Worm (Caenorhabditis elegans) whole organism, L4/young adult: Measurements from ENCODE around the gene F52D10.2.

ENCODE experiments used
- W03F9.2 ChIP-seq: fragments of 150-350 bp; optimal IDR thresholded peaks from 2 replicates; lab custom pipeline; 2014; ENCODE audit warnings: missing biosample characterization, missing genetic modification characterization
- dao-5 ChIP-seq: sonication (generic microtip); optimal IDR thresholded peaks from 2 replicates; lab custom pipeline; 2016; ENCODE audit warnings: missing genotype, missing genetic modification characterization, moderate library complexity, missing compliant biosample characterization
- him-1 ChIP-seq: sonication (generic microtip); optimal IDR thresholded peaks from 2 replicates; lab custom pipeline; 2016; ENCODE audit warnings: missing genotype, missing genetic modification reagents, missing genetic modification characterization, missing compliant biosample characterization

The F52D10.2 gene

DNA sequence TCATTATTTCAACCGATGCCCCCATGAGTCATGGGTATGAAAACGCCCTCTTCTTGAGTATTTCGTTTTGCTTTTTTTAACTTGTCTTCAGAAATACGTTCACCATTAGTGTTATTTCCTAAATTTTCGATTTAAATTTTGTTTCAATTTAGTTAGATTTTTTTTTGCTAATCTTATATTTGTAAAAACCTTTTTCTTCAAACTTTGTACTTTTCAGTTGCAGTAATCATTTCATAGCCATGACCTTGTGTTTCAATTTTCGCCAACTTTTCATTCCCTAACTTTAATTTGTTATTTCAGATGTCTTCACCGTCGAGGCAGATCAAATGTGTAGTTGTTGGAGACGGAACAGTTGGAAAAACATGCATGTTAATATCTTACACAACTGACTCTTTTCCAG, 43.2 kb downstream of the F52D10.2 start, which contains the start of gene mig-2:
Gene mig-2 (plus strand): TSS at position 301 of the 400 bp plus-strand sequence.
- TF ChIP-seq dao-5 (no peak), him-1 (no peak), W03F9.2 (tag; lab: Kevin White, UChicago) (no peak)

DNA sequence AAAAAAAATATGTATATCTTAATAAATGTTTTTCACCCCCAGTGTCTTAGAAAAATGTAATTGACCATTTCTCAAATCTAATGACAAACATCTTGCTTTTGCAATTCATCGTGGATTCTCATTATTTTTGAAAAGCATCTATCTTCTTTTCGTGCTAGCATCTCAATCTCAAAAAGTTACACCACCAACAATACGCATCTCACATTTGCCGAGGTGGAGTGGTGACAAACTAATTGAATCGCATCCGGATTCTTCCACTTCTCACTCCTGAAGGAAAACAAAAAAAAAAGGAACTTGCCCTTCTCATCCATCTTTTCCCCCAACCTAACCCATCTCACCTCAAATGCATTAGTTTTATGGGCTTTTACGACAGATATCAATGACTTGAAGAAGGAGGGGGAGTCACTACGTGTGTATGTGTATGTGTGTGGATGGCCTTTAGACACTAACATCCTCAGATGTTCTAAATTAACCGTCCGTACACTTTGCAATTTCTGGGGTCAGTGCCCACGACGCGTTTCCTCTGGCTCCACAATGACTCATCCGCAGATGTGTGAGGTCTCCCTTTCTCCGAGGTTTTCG, 44.0 kb downstream of the F52D10.2 start:
- TF ChIP-seq him-1 (no peak), dao-5 (no peak), W03F9.2 (tag; lab: Kevin White, UChicago) (no peak)

DNA sequence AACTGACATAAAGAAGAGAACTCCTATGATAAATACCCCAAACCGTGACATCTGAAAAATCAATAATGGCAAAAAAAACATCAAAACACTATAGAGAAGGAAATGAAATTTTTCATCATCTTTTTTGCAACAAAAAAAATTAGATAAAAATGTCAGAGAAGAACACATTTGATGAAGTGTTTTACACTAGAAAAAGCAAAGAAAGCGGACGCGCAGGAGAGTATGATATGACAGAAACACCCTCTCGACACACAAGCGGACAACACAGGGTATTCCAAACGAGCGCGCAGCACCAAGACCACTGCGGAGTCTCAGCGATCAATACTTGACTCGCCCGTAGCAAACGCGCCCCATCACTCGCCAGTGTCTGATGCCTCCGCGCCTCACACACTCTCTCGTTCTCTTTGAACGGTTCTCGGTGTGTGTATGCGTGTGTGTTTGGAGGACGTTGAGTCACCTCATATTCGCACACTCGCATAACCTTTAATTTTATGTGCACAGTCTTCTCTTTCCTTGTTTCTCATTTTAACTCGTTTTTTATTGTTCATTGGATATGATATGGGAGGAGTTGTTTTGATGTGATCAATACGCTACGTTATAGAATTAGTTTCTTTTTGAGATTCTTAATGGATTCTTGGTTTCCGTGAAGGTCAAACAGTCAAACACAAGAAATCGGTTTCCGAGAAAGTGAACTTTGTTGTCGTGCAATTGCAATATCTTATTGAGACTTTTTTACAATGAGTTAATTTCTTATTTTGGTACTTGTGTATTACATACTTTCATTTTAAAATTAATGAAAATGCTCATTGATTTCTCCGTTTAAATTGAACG, 44.9 kb downstream of the F52D10.2 start, which contains the start of gene selt-1.1:
Gene selt-1.1 (minus strand): TSS at position 51 of the 831 bp plus-strand sequence.
- peak; percentile 64 for TF ChIP-seq W03F9.2 (tag; lab: Kevin White, UChicago)
- TF ChIP-seq dao-5 = no peak

DNA sequence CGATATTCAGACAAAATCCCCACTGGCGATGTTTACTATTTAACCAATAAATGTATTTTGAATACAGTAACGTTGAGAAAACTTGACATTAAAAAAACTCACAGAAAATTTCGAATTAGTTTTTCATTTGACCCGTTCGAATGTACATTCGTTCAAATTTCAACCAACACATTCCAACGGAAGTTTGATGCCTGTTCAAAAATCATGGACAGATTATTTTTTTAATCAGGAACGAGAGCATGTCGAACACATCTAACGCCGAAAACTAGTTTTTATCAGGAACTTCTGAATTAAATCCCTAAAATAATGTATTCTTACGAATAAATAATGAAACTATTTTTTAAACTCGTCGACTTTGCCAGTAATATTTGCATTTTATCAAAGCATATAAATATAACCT, 49.8 kb downstream of the F52D10.2 start:
- no peak for TF ChIP-seq W03F9.2 (tag; lab: Kevin White, UChicago)
- no peak for TF ChIP-seq him-1
- no peak for TF ChIP-seq dao-5
